Worm (Caenorhabditis elegans) whole organism, L3 larva: ENCODE measurements around the gene clc-5.

Experiments
- R02D3.7 ChIP-seq: fragments of 150-350 bp; optimal IDR thresholded peaks from 2 replicates; lab custom pipeline; 2014; ENCODE audit warnings: missing biosample characterization, missing genetic modification characterization
- ZK546.5 ChIP-seq: sonication (generic microtip); optimal IDR thresholded peaks from 2 replicates; lab custom pipeline; 2017; ENCODE audit warnings: missing biosample characterization, missing genetic modification characterization
- aly-2 ChIP-seq: fragments of 150-350 bp; optimal IDR thresholded peaks from 2 replicates; lab custom pipeline; 2014; ENCODE audit warnings: missing biosample characterization, missing genetic modification characterization
- ama-1 ChIP-seq: fragments of 150-350 bp; optimal IDR thresholded peaks from 2 replicates; lab custom pipeline; 2018
- ceh-16 ChIP-seq: sonication (generic microtip); optimal IDR thresholded peaks from 2 replicates; lab custom pipeline; 2017; ENCODE audit warnings: missing biosample characterization, missing genetic modification characterization
- ceh-28 ChIP-seq: fragments of 150-350 bp; optimal IDR thresholded peaks from 2 replicates; lab custom pipeline; 2014; ENCODE audit warnings: missing biosample characterization, missing genetic modification reagents, missing genetic modification characterization
- ceh-82 ChIP-seq: fragments of 150-350 bp; optimal IDR thresholded peaks from 2 replicates; lab custom pipeline; 2014; ENCODE audit warnings: missing biosample characterization, missing genetic modification characterization
- ceh-9 ChIP-seq: sonication (generic microtip); optimal IDR thresholded peaks from 2 replicates; lab custom pipeline; 2018; ENCODE audit warnings: missing biosample characterization, missing genetic modification characterization
- daf-12 ChIP-seq: fragments of 150-350 bp; optimal IDR thresholded peaks from 2 replicates; lab custom pipeline; 2014; ENCODE audit warnings: missing biosample characterization, missing genetic modification reagents, missing genetic modification characterization
- egl-27 ChIP-seq: sonication (generic microtip); optimal IDR thresholded peaks from 4 replicates; lab custom pipeline; 2017; ENCODE audit warnings: missing biosample characterization, missing genetic modification reagents, missing genetic modification characterization
- egl-5 ChIP-seq: fragments of 150-350 bp; optimal IDR thresholded peaks from 2 replicates; lab custom pipeline; 2017; ENCODE audit warnings: missing biosample characterization, missing genetic modification reagents, missing genetic modification characterization, inconsistent platforms
- elt-1 ChIP-seq: fragments of 150-350 bp; optimal IDR thresholded peaks from 2 replicates; lab custom pipeline; 2014; ENCODE audit warnings: missing biosample characterization, missing genetic modification characterization
- elt-2 ChIP-seq: sonication (generic microtip); optimal IDR thresholded peaks from 2 replicates; lab custom pipeline; 2016; ENCODE audit warnings: missing genetic modification reagents, mild to moderate bottlenecking, missing genetic modification characterization, missing compliant biosample characterization
- elt-3 ChIP-seq, 3 experiments: fragments of 150-350 bp in 1 of 3; sonication (generic microtip) in 2 of 3; optimal IDR thresholded peaks; 2 replicates in 2 of 3; 4 replicates in 1 of 3; lab custom pipeline; 2014 to 2017; ENCODE audit warnings: missing biosample characterization in 3 of 3, missing genetic modification characterization in 3 of 3
- eor-1 ChIP-seq, 2 experiments: fragments of 150-350 bp; optimal IDR thresholded peaks; 2 replicates each; lab custom pipeline; 2014 to 2018; ENCODE audit warnings: missing biosample characterization in 2 of 2, missing genetic modification characterization in 2 of 2
- fkh-10 ChIP-seq: sonication (generic microtip); optimal IDR thresholded peaks from 2 replicates; lab custom pipeline; 2017; ENCODE audit warnings: missing biosample characterization, missing genetic modification reagents, missing genetic modification characterization
- fkh-2 ChIP-seq: fragments of 150-350 bp; optimal IDR thresholded peaks from 2 replicates; lab custom pipeline; 2014; ENCODE audit warnings: missing biosample characterization, missing genetic modification reagents, missing genetic modification characterization
- fos-1 ChIP-seq: fragments of 150-350 bp; optimal IDR thresholded peaks from 2 replicates; lab custom pipeline; 2014; ENCODE audit warnings: missing biosample characterization, missing genetic modification characterization
- hmg-11 ChIP-seq: sonication (generic microtip); optimal IDR thresholded peaks from 2 replicates; lab custom pipeline; 2016; ENCODE audit warnings: missing genetic modification characterization, missing compliant biosample characterization
- jun-1 ChIP-seq: fragments of 150-350 bp; optimal IDR thresholded peaks from 2 replicates; lab custom pipeline; 2014; ENCODE audit warnings: missing biosample characterization, missing genetic modification reagents, missing genetic modification characterization
- lin-15B ChIP-seq: fragments of 150-350 bp; optimal IDR thresholded peaks from 2 replicates; lab custom pipeline; 2014; ENCODE audit warnings: missing biosample characterization, missing genetic modification characterization
- lin-39 ChIP-seq: fragments of 150-350 bp; optimal IDR thresholded peaks from 2 replicates; lab custom pipeline; 2018; ENCODE audit warnings: missing biosample characterization, missing genetic modification reagents, missing genetic modification characterization
- lsy-12 ChIP-seq: sonication (generic microtip); optimal IDR thresholded peaks from 2 replicates; lab custom pipeline; 2016; ENCODE audit warnings: mild to moderate bottlenecking, missing genetic modification characterization, missing compliant biosample characterization
- mdl-1 ChIP-seq: fragments of 150-350 bp; optimal IDR thresholded peaks from 2 replicates; lab custom pipeline; 2014; ENCODE audit warnings: missing biosample characterization, missing genetic modification characterization
- mml-1 ChIP-seq: fragments of 150-350 bp; sonication (generic microtip); optimal IDR thresholded peaks from 3 replicates; lab custom pipeline; 2014; ENCODE audit warnings: missing biosample characterization, missing genetic modification characterization
- nfya-1 ChIP-seq: sonication (generic microtip); optimal IDR thresholded peaks from 2 replicates; lab custom pipeline; 2017; ENCODE audit warnings: missing genetic modification characterization, mild to moderate bottlenecking, missing compliant biosample characterization, antibody characterized with exemption, moderate library complexity; ENCODE audit not compliant: insufficient read depth
- nhr-11 ChIP-seq: fragments of 150-350 bp; optimal IDR thresholded peaks from 2 replicates; lab custom pipeline; 2014; ENCODE audit warnings: missing biosample characterization, missing genetic modification characterization
- nhr-12 ChIP-seq: fragments of 150-350 bp; optimal IDR thresholded peaks from 2 replicates; lab custom pipeline; 2014; ENCODE audit warnings: missing biosample characterization, missing genetic modification characterization
- nhr-23 ChIP-seq: fragments of 150-350 bp; optimal IDR thresholded peaks from 2 replicates; lab custom pipeline; 2014; ENCODE audit warnings: missing biosample characterization, missing genetic modification reagents, missing genetic modification characterization
- nhr-237 ChIP-seq: fragments of 150-350 bp; optimal IDR thresholded peaks from 2 replicates; lab custom pipeline; 2014; ENCODE audit warnings: missing biosample characterization, missing genetic modification characterization
- nhr-25 ChIP-seq: sonication (generic microtip); optimal IDR thresholded peaks from 2 replicates; lab custom pipeline; 2017; ENCODE audit warnings: missing biosample characterization, missing genetic modification characterization
- nhr-28 ChIP-seq: fragments of 150-350 bp; optimal IDR thresholded peaks from 2 replicates; lab custom pipeline; 2014; ENCODE audit warnings: missing biosample characterization, missing genetic modification characterization
- nhr-43 ChIP-seq: sonication (generic microtip); optimal IDR thresholded peaks from 2 replicates; lab custom pipeline; 2016; ENCODE audit warnings: mild to moderate bottlenecking, missing genetic modification characterization, missing compliant biosample characterization; ENCODE audit not compliant: poor library complexity, severe bottlenecking
- nhr-67 ChIP-seq: fragments of 150-350 bp; optimal IDR thresholded peaks from 2 replicates; lab custom pipeline; 2014; ENCODE audit warnings: missing biosample characterization, missing genetic modification characterization
- nhr-76 ChIP-seq: fragments of 150-350 bp; sonication (generic microtip); optimal IDR thresholded peaks from 5 replicates; lab custom pipeline; 2014; ENCODE audit warnings: missing biosample characterization, missing genetic modification characterization
- nhr-77 ChIP-seq: fragments of 150-350 bp; optimal IDR thresholded peaks from 2 replicates; lab custom pipeline; 2014; ENCODE audit warnings: missing biosample characterization, missing genetic modification characterization
- pha-4 ChIP-seq: fragments of 150-350 bp; optimal IDR thresholded peaks from 2 replicates; lab custom pipeline; 2014; ENCODE audit warnings: missing biosample characterization, missing genetic modification reagents, missing genetic modification characterization
- pqm-1 ChIP-seq: fragments of 150-350 bp; optimal IDR thresholded peaks from 2 replicates; lab custom pipeline; 2017; ENCODE audit warnings: missing biosample characterization, missing genetic modification characterization, inconsistent platforms
- sea-2 ChIP-seq: fragments of 150-350 bp; sonication (generic microtip); optimal IDR thresholded peaks from 4 replicates; lab custom pipeline; 2014; ENCODE audit warnings: missing biosample characterization, missing genetic modification reagents, missing genetic modification characterization
- skn-1 ChIP-seq: fragments of 150-350 bp; optimal IDR thresholded peaks from 2 replicates; lab custom pipeline; 2014; ENCODE audit warnings: missing biosample characterization, missing genetic modification characterization
- snpc-4 ChIP-seq: fragments of 150-350 bp; optimal IDR thresholded peaks from 2 replicates; lab custom pipeline; 2014; ENCODE audit warnings: missing biosample characterization, missing genetic modification characterization
- tbx-2 ChIP-seq: sonication (generic microtip); optimal IDR thresholded peaks from 2 replicates; lab custom pipeline; 2016; ENCODE audit warnings: mild to moderate bottlenecking, missing genetic modification characterization, missing compliant biosample characterization
- unc-39 ChIP-seq: sonication (generic microtip); optimal IDR thresholded peaks from 4 replicates; lab custom pipeline; 2017; ENCODE audit warnings: missing biosample characterization, missing genetic modification characterization
- unc-62 ChIP-seq: fragments of 150-350 bp; sonication (generic microtip); optimal IDR thresholded peaks from 4 replicates; lab custom pipeline; 2014; ENCODE audit warnings: missing biosample characterization, missing genetic modification reagents, missing genetic modification characterization
- zag-1 ChIP-seq: fragments of 150-350 bp; optimal IDR thresholded peaks from 2 replicates; lab custom pipeline; 2014; ENCODE audit warnings: missing biosample characterization, missing genetic modification characterization
- ztf-11 ChIP-seq: fragments of 150-350 bp; optimal IDR thresholded peaks from 2 replicates; lab custom pipeline; 2014; ENCODE audit warnings: missing biosample characterization, missing genetic modification characterization
- ztf-4 ChIP-seq: fragments of 150-350 bp; optimal IDR thresholded peaks from 2 replicates; lab custom pipeline; 2014; ENCODE audit warnings: missing biosample characterization, missing genetic modification characterization

clc-5 gene

DNA sequence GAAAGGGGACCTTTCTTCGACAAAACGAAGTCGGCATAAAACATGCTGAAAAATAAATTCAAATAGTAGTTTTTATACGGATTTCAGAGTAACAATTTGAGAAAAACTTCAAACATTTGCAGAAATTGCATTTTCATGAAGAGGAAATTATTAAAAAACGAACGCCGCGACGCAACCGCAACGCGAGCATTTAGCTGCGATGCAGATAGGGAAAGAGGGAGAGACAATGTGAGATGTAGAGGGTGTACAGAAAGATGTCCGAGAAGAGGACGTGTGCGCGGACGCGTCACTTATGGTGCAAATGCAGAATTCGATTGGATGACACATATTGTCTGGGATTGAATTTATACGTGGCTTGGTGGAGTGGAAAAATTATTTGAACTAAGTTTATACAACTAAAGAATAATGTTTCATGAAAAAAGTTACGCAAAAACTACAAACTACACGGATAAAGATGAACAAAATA is 41.6 kb downstream of the clc-5 start, which contains the start of gene coh-1:
coh-1 (minus strand) TSS at position 51 of the 466 bp plus-strand sequence.
- TF ChIP-seq hmg-11 (tag; lab: Kevin White, UChicago): peak; percentile 87
- TF ChIP-seq nhr-76: no peak
- peak; percentile 77 for TF ChIP-seq nhr-23 (tag; lab: Kevin White, UChicago)
- peak; percentile 8 for TF ChIP-seq ceh-28 (tag; lab: Kevin White, UChicago)
- TF ChIP-seq nfya-1 (tag; lab: Kevin White, UChicago): peak; percentile 77
- TF ChIP-seq snpc-4 (tag; lab: Kevin White, UChicago): peak; percentile 37
- TF ChIP-seq lin-15B (tag; lab: Kevin White, UChicago): peak; percentile 45
- peak; percentile 63 for TF ChIP-seq pha-4 (tag; lab: Kevin White, UChicago)
- TF ChIP-seq fkh-10: no peak
- peak; percentile 1 for TF ChIP-seq skn-1 (tag; lab: Kevin White, UChicago)
- peak; percentile 23 for TF ChIP-seq elt-2 (tag; lab: Kevin White, UChicago)
- peak; percentile 33 for TF ChIP-seq nhr-43 (tag; lab: Kevin White, UChicago)
- TF ChIP-seq egl-5 (tag; lab: Kevin White, UChicago): peak; percentile 31
- peak; percentile 38 for TF ChIP-seq jun-1 (tag; lab: Kevin White, UChicago)
- no peak for TF ChIP-seq ztf-4
- no peak for TF ChIP-seq tbx-2
- peak; percentile 78 for TF ChIP-seq lin-39 (tag; lab: Kevin White, UChicago)
- no peak for TF ChIP-seq ceh-16 (tag; lab: Kevin White, UChicago)
- TF ChIP-seq nhr-25 (tag; lab: Kevin White, UChicago): peak; percentile 68
- TF ChIP-seq, all 47 proteins: peak for 14

DNA sequence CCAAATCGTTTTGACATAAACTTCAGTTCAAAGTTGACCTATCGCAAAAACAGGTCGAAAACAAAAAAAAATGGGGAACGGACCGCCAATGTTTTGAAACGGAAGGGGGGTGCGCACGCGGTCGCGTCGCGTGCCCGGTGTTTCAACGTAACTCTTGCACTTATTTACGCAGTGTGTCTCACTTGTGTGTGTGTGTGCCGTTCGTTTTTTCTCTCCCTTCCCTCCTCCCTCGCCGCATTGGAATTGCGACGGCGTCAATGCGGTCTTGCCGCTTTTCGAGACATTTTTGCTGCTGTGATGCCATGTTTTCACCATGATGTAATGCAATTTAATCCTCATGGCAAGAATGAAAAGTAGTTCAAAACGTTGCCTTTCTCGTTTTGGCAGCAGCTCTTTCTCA is 45.1 kb downstream of the clc-5 start:
- TF ChIP-seq lsy-12 (tag; lab: Kevin White, UChicago): no peak
- TF ChIP-seq ama-1 (lab: Kevin White, UChicago): peak; percentile 82
- TF ChIP-seq nhr-43 (tag; lab: Kevin White, UChicago): no peak
- TF ChIP-seq tbx-2: no peak
- TF ChIP-seq ZK546.5 (tag; lab: Kevin White, UChicago): no peak
- peak; percentile 59 for TF ChIP-seq hmg-11 (tag; lab: Kevin White, UChicago)
- TF ChIP-seq ceh-9 (tag; lab: Kevin White, UChicago): no peak
- TF ChIP-seq ceh-16 (tag; lab: Kevin White, UChicago): no peak
- peak; percentile 35 for TF ChIP-seq elt-2 (tag; lab: Kevin White, UChicago)
- TF ChIP-seq skn-1 (tag; lab: Kevin White, UChicago): peak; percentile 16
- TF ChIP-seq nhr-67 (tag; lab: Kevin White, UChicago): no peak
- no peak for TF ChIP-seq ceh-82 (tag; lab: Kevin White, UChicago)
- no peak for TF ChIP-seq nhr-76
- no peak for TF ChIP-seq pqm-1 (tag; lab: Kevin White, UChicago)
- TF ChIP-seq fos-1 (tag; lab: Kevin White, UChicago): no peak
- TF ChIP-seq elt-1 (tag; lab: Kevin White, UChicago): peak; percentile 3
- TF ChIP-seq aly-2 (tag; lab: Kevin White, UChicago): no peak
- no peak for TF ChIP-seq ztf-11
- TF ChIP-seq jun-1 (tag; lab: Kevin White, UChicago): no peak
- TF ChIP-seq unc-62 (GFP tag; lab: Kevin White, UChicago): no peak
- TF ChIP-seq zag-1 (tag; lab: Kevin White, UChicago): no peak
- TF ChIP-seq pha-4 (tag; lab: Kevin White, UChicago): peak; percentile 47
- TF ChIP-seq mdl-1 (tag; lab: Kevin White, UChicago): no peak
- TF ChIP-seq nhr-11: no peak
- TF ChIP-seq eor-1 (tag; optimal IDR thresholded peaks at IDR 0.05; lab: Kevin White, UChicago): no peak
- TF ChIP-seq nhr-77: no peak
- peak; percentile 6 for TF ChIP-seq lin-15B (tag; lab: Kevin White, UChicago)
- TF ChIP-seq egl-27 (tag; lab: Kevin White, UChicago): no peak
- TF ChIP-seq fkh-10: peak; percentile 6
- no peak for TF ChIP-seq nhr-23 (tag; lab: Kevin White, UChicago)
- no peak for TF ChIP-seq R02D3.7 (tag; lab: Kevin White, UChicago)
- TF ChIP-seq ztf-4: no peak
- TF ChIP-seq nfya-1 (tag; lab: Kevin White, UChicago): peak; percentile 51
- no peak for TF ChIP-seq nhr-12 (tag; lab: Kevin White, UChicago)
- no peak for TF ChIP-seq elt-3 (tag; optimal IDR thresholded peaks at IDR 0.05; lab: Kevin White, UChicago)
- TF ChIP-seq mml-1 (tag; lab: Kevin White, UChicago): no peak
- TF ChIP-seq nhr-28: no peak
- no peak for TF ChIP-seq unc-39 (tag; lab: Kevin White, UChicago)
- peak; percentile 86 for TF ChIP-seq lin-39 (tag; lab: Kevin White, UChicago)
- peak; percentile 21 for TF ChIP-seq nhr-25 (tag; lab: Kevin White, UChicago)
- no peak for TF ChIP-seq fkh-2
- peak; percentile 17 for TF ChIP-seq ceh-28 (tag; lab: Kevin White, UChicago)
- peak; percentile 6 for TF ChIP-seq egl-5 (tag; lab: Kevin White, UChicago)
- no peak for TF ChIP-seq nhr-237 (tag; lab: Kevin White, UChicago)
- no peak for TF ChIP-seq sea-2 (GFP tag; lab: Kevin White, UChicago)
- no peak for TF ChIP-seq snpc-4 (tag; lab: Kevin White, UChicago)
- TF ChIP-seq daf-12 (tag; lab: Kevin White, UChicago): no peak
